Fruit fly (Drosophila melanogaster) whole organism, wandering third instar larva: Measurements from ENCODE around the gene CtBP.

Experiments
- Abd-B ChIP-seq: fragments of >200 bp; optimal IDR thresholded peaks from 2 replicates; lab custom pipeline; 2017; ENCODE audit warnings: missing biosample characterization, missing genetic modification characterization
- CG32264 ChIP-seq: fragments of 200-800 bp; sonication (Bioruptor generic); optimal IDR thresholded peaks from 2 replicates; lab custom pipeline; 2016; ENCODE audit warnings: missing biosample characterization, missing genetic modification characterization
- CG9705 ChIP-seq: fragments of 200-800 bp; sonication (Bioruptor generic); optimal IDR thresholded peaks from 2 replicates; lab custom pipeline; 2018; ENCODE audit warnings: missing biosample characterization, mild to moderate bottlenecking, missing genetic modification characterization
- CrebA ChIP-seq: fragments of 200-800 bp; sonication (Bioruptor generic); optimal IDR thresholded peaks from 2 replicates; lab custom pipeline; 2016; ENCODE audit warnings: missing biosample characterization, mild to moderate bottlenecking, missing genetic modification characterization, borderline replicate concordance
- Dfd ChIP-seq: fragments of >200 bp; optimal IDR thresholded peaks from 2 replicates; lab custom pipeline; 2017; ENCODE audit warnings: missing biosample characterization, missing genetic modification characterization
- Dif ChIP-seq: fragments of 200-275, 200-300 bp; sonication (Bioruptor generic); optimal IDR thresholded peaks from 2 replicates; lab custom pipeline; 2018; ENCODE audit warnings: missing biosample characterization, missing genetic modification characterization; ENCODE audit not compliant: partially characterized antibody
- GATAd ChIP-seq: sonication (Bioruptor generic); optimal IDR thresholded peaks from 2 replicates; lab custom pipeline; 2016; ENCODE audit warnings: missing biosample characterization, missing genetic modification characterization
- HLH106 ChIP-seq: fragments of 200-800 bp; optimal IDR thresholded peaks from 3 replicates; lab custom pipeline; 2019; ENCODE audit warnings: missing biosample characterization, mild to moderate bottlenecking, missing genetic modification characterization, moderate library complexity
- Hnf4 ChIP-seq: fragments of 200-800 bp; sonication (Bioruptor generic); optimal IDR thresholded peaks from 2 replicates; lab custom pipeline; 2016; ENCODE audit warnings: missing biosample characterization, mild to moderate bottlenecking, missing genetic modification characterization
- Hr78 ChIP-seq: fragments of >200 bp; optimal IDR thresholded peaks from 2 replicates; lab custom pipeline; 2017; ENCODE audit warnings: missing biosample characterization, missing genetic modification characterization
- Hr83 ChIP-seq: fragments of 200-300 bp; sonication (Bioruptor generic); optimal IDR thresholded peaks from 2 replicates; lab custom pipeline; 2016; ENCODE audit warnings: missing biosample characterization, mild to moderate bottlenecking, missing genetic modification characterization, moderate library complexity; ENCODE audit not compliant: poor library complexity, severe bottlenecking
- Jra ChIP-seq: sonication (Bioruptor generic); optimal IDR thresholded peaks from 2 replicates; lab custom pipeline; 2016; ENCODE audit warnings: missing biosample characterization, missing genetic modification characterization
- Mio ChIP-seq: sonication (Bioruptor generic); optimal IDR thresholded peaks from 2 replicates; lab custom pipeline; 2016; ENCODE audit warnings: missing biosample characterization, missing genetic modification characterization
- Myc ChIP-seq: fragments of >200 bp; optimal IDR thresholded peaks from 2 replicates; lab custom pipeline; 2017
- N ChIP-seq: fragments of >200 bp; optimal IDR thresholded peaks from 2 replicates; lab custom pipeline; 2018; ENCODE audit warnings: missing biosample characterization, missing external identifiers, missing genetic modification characterization
- OdsH ChIP-seq: fragments of 200-800 bp; sonication (Bioruptor generic); optimal IDR thresholded peaks from 2 replicates; lab custom pipeline; 2016; ENCODE audit warnings: missing biosample characterization, mild to moderate bottlenecking, missing genetic modification characterization
- Rel ChIP-seq, 2 experiments: fragments of 200-800 bp; sonication (Bioruptor generic) in 1 of 2; optimal IDR thresholded peaks; 2 replicates in 1 of 2; 3 replicates in 1 of 2; lab custom pipeline; 2016 to 2019; ENCODE audit warnings: mild to moderate bottlenecking in 2 of 2, missing biosample characterization in 2 of 2, missing genetic modification characterization in 2 of 2, moderate library complexity in 1 of 2
- Sp1 ChIP-seq: fragments of 200-800 bp; sonication (Bioruptor generic); optimal IDR thresholded peaks from 3 replicates; lab custom pipeline; 2019; ENCODE audit warnings: missing biosample characterization, mild to moderate bottlenecking, missing genetic modification characterization, moderate library complexity
- Vsx2 ChIP-seq: fragments of 200-300, 225-300 bp; sonication (Bioruptor generic); optimal IDR thresholded peaks from 2 replicates; lab custom pipeline; 2018; ENCODE audit warnings: missing biosample characterization, missing genetic modification characterization; ENCODE audit not compliant: partially characterized antibody
- br ChIP-seq: fragments of 200-800 bp; sonication (Bioruptor generic); optimal IDR thresholded peaks from 2 replicates; lab custom pipeline; 2016; ENCODE audit warnings: missing biosample characterization, missing genetic modification characterization
- brk ChIP-seq: fragments of 200-800 bp; sonication (Bioruptor generic); optimal IDR thresholded peaks from 2 replicates; lab custom pipeline; 2016; ENCODE audit warnings: missing biosample characterization, mild to moderate bottlenecking, missing genetic modification characterization
- dl ChIP-seq, 2 experiments: fragments of 175-275, 200-275 bp in 1 of 2; fragments of 200-275 bp in 1 of 2; sonication (Bioruptor generic); optimal IDR thresholded peaks; lab custom pipeline; 2018; ENCODE audit warnings: mild to moderate bottlenecking in 2 of 2, missing biosample characterization in 2 of 2, missing genetic modification characterization in 2 of 2, moderate library complexity in 2 of 2; ENCODE audit not compliant: partially characterized antibody in 2 of 2, insufficient read depth in 1 of 2
- dmrt93B ChIP-seq: fragments of 200-800 bp; sonication (Bioruptor generic); optimal IDR thresholded peaks from 2 replicates; lab custom pipeline; 2018; ENCODE audit warnings: missing biosample characterization, mild to moderate bottlenecking, missing genetic modification characterization
- dsf ChIP-seq: sonication (Bioruptor generic); optimal IDR thresholded peaks from 2 replicates; lab custom pipeline; 2016; ENCODE audit warnings: missing biosample characterization, missing genetic modification characterization, borderline replicate concordance
- ey ChIP-seq: fragments of 200-800 bp; sonication (Bioruptor generic); optimal IDR thresholded peaks from 2 replicates; lab custom pipeline; 2016; ENCODE audit warnings: missing biosample characterization, missing genetic modification characterization
- foxo ChIP-seq, 2 experiments: fragments of 200-800 bp; sonication (Bioruptor generic); optimal IDR thresholded peaks; 2 replicates in 1 of 2; 3 replicates in 1 of 2; lab custom pipeline; 2016 to 2017; ENCODE audit warnings: missing biosample characterization in 2 of 2, missing genetic modification characterization in 2 of 2
- fru ChIP-seq: fragments of 200-800 bp; sonication (Bioruptor generic); optimal IDR thresholded peaks from 3 replicates; lab custom pipeline; 2016; ENCODE audit warnings: missing biosample characterization, mild to moderate bottlenecking, missing genetic modification characterization
- h ChIP-seq: fragments of 200-800 bp; sonication (Bioruptor generic); optimal IDR thresholded peaks from 3 replicates; lab custom pipeline; 2016; ENCODE audit warnings: missing biosample characterization, mild to moderate bottlenecking, missing genetic modification characterization
- jim ChIP-seq: fragments of 175-275, 200-325 bp; sonication (Bioruptor generic); optimal IDR thresholded peaks from 2 replicates; lab custom pipeline; 2016; ENCODE audit warnings: missing biosample characterization, mild to moderate bottlenecking, missing genetic modification characterization
- lola ChIP-seq: fragments of >200 bp; optimal IDR thresholded peaks from 2 replicates; lab custom pipeline; 2017; ENCODE audit warnings: missing biosample characterization, missing genetic modification characterization
- pan ChIP-seq: fragments of >200 bp; optimal IDR thresholded peaks from 2 replicates; lab custom pipeline; 2017
- psq ChIP-seq: fragments of 200-800 bp; sonication (Bioruptor generic); optimal IDR thresholded peaks from 3 replicates; lab custom pipeline; 2017; ENCODE audit warnings: missing biosample characterization, mild to moderate bottlenecking, missing genetic modification characterization, moderate library complexity
- rgr ChIP-seq: fragments of 200-800 bp; sonication (Bioruptor generic); optimal IDR thresholded peaks from 3 replicates; lab custom pipeline; 2016; ENCODE audit warnings: missing biosample characterization, mild to moderate bottlenecking, missing genetic modification characterization
- sage ChIP-seq: fragments of 200-800 bp; sonication (Bioruptor generic); optimal IDR thresholded peaks from 2 replicates; lab custom pipeline; 2016; ENCODE audit warnings: missing biosample characterization, mild to moderate bottlenecking, missing genetic modification characterization
- sv ChIP-seq: fragments of 200-800 bp; sonication (Bioruptor generic); optimal IDR thresholded peaks from 3 replicates; lab custom pipeline; 2016; ENCODE audit warnings: missing biosample characterization, missing genetic modification characterization
- tai ChIP-seq: sonication (Bioruptor generic); optimal IDR thresholded peaks from 2 replicates; lab custom pipeline; 2016; ENCODE audit warnings: missing biosample characterization, missing genetic modification characterization
- usp ChIP-seq: fragments of >200 bp; optimal IDR thresholded peaks from 2 replicates; lab custom pipeline; 2017; ENCODE audit warnings: missing biosample characterization, missing genetic modification characterization
- woc ChIP-seq: sonication (Bioruptor generic); optimal IDR thresholded peaks from 2 replicates; lab custom pipeline; 2016; ENCODE audit warnings: missing biosample characterization, mild to moderate bottlenecking, missing genetic modification characterization

Gene CtBP

DNA sequence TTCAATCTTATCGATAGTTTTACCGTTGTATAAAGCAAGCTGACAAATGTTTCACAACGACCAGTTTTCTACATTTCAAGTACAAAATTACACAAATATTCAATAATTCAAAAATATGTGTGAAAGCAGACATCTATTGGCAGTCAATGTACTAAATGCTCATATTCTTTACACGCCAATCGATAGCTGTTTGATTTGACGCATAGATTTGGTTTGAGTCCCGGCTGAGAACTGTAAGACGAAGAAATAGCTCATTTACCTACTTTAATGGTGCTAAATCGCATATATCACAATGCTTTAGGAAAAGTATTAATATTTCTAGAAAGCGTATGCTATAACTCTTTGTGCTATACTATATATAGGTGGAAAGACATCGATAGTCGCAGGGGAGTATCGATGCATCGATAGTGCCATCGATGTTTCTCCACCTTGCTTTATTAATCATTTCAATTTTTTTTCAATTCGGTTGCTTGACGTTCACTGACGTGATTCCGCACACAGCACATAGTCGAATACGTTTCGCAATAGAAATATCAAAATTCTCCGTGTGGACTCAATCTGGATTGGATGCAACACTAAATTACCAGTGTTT, 30.7 kb upstream of the CtBP start, which contains the start of gene Paip2:
Gene Paip2, plus strand, starts transcription at position 165 of the 592 bp plus-strand sequence.
- TF ChIP-seq CG32264 (GFP tag; lab: Kevin White, UChicago) (no peak), dl (GFP tag; optimal IDR thresholded peaks at IDR 0.05; lab: Kevin White, UChicago; ENCODE audit: insufficient read depth in 1 of 2, partially characterized antibody in 2 of 2) (no peak), Dif (GFP tag; lab: Kevin White, UChicago) (no peak), sage (GFP tag; lab: Kevin White, UChicago) (no peak), Mio (GFP tag; lab: Kevin White, UChicago) (no peak), br (GFP tag; lab: Kevin White, UChicago) (no peak), Hr78 (GFP tag; lab: Kevin White, UChicago) (no peak), Jra (GFP tag; lab: Kevin White, UChicago) (peak; percentile 19), ey (GFP tag; lab: Kevin White, UChicago) (no peak), woc (no peak), sv (GFP tag; lab: Kevin White, UChicago) (no peak), Hr83 (no peak), Vsx2 (no peak), OdsH (no peak), Sp1 (GFP tag; lab: Kevin White, UChicago) (peak; percentile 0), tai (GFP tag; lab: Kevin White, UChicago) (peak; percentile 24), lola (GFP tag; lab: Kevin White, UChicago) (no peak), N (GFP tag; lab: Kevin White, UChicago) (no peak), brk (GFP tag; lab: Kevin White, UChicago) (peak; percentile 51), Hnf4 (GFP tag; lab: Kevin White, UChicago) (peak; percentile 32), foxo (GFP tag; optimal IDR thresholded peaks at IDR 0.05; lab: Kevin White, UChicago) (no peak), jim (no peak), usp (GFP tag; lab: Kevin White, UChicago) (no peak), h (peak; percentile 26), Abd-B (GFP tag; lab: Kevin White, UChicago) (no peak), dmrt93B (GFP tag; lab: Kevin White, UChicago) (no peak), CG9705 (GFP tag; lab: Kevin White, UChicago) (no peak), HLH106 (tag; lab: Kevin White, UChicago) (no peak), CrebA (no peak), Rel (GFP tag; optimal IDR thresholded peaks at IDR 0.05; lab: Kevin White, UChicago) (no peak), Rel (tag; optimal IDR thresholded peaks at IDR 0.05; lab: Kevin White, UChicago) (peak; percentile 46), dsf (no peak), GATAd (no peak), Myc (lab: Kevin White, UChicago) (peak; percentile 26), fru (GFP tag; lab: Kevin White, UChicago) (no peak), psq (GFP tag; lab: Kevin White, UChicago) (peak; percentile 20), rgr (GFP tag; lab: Kevin White, UChicago) (peak; percentile 14), pan (lab: Kevin White, UChicago) (no peak), Dfd (no peak)

- TF ChIP-seq lola (GFP tag; lab: Kevin White, UChicago): no peak
- no peak for TF ChIP-seq dl (GFP tag; optimal IDR thresholded peaks at IDR 0.05; lab: Kevin White, UChicago; ENCODE audit: insufficient read depth in 1 of 2, partially characterized antibody in 2 of 2)
- no peak for TF ChIP-seq OdsH
- peak; percentile 31 for TF ChIP-seq CG9705 (GFP tag; lab: Kevin White, UChicago)
- TF ChIP-seq jim: peak; percentile 64
- TF ChIP-seq sage (GFP tag; lab: Kevin White, UChicago): no peak
- TF ChIP-seq Jra (GFP tag; lab: Kevin White, UChicago): no peak
- peak; percentile 69 for TF ChIP-seq HLH106 (tag; lab: Kevin White, UChicago)
- TF ChIP-seq Dfd: no peak
- TF ChIP-seq br (GFP tag; lab: Kevin White, UChicago): no peak
- peak; percentile 36 for TF ChIP-seq Hr83
- TF ChIP-seq fru (GFP tag; lab: Kevin White, UChicago): peak; percentile 63
- TF ChIP-seq tai (GFP tag; lab: Kevin White, UChicago): no peak
- peak; percentile 22 for TF ChIP-seq ey (GFP tag; lab: Kevin White, UChicago)
- no peak for TF ChIP-seq Vsx2
- peak; percentile 18 for TF ChIP-seq psq (GFP tag; lab: Kevin White, UChicago)
- TF ChIP-seq foxo (GFP tag; optimal IDR thresholded peaks at IDR 0.05; lab: Kevin White, UChicago): peak in 1 of 2 experiments; percentile 72
- TF ChIP-seq GATAd: no peak
- peak; percentile 28 for TF ChIP-seq dmrt93B (GFP tag; lab: Kevin White, UChicago)
- TF ChIP-seq N (GFP tag; lab: Kevin White, UChicago): peak; percentile 33
- TF ChIP-seq Abd-B (GFP tag; lab: Kevin White, UChicago): no peak
- TF ChIP-seq sv (GFP tag; lab: Kevin White, UChicago): peak; percentile 33
- TF ChIP-seq Mio (GFP tag; lab: Kevin White, UChicago): no peak
- TF ChIP-seq CG32264 (GFP tag; lab: Kevin White, UChicago): peak; percentile 27
- TF ChIP-seq CrebA: no peak
- peak; percentile 37 for TF ChIP-seq brk (GFP tag; lab: Kevin White, UChicago)
- no peak for TF ChIP-seq Hr78 (GFP tag; lab: Kevin White, UChicago)
- no peak for TF ChIP-seq Rel (GFP tag; optimal IDR thresholded peaks at IDR 0.05; lab: Kevin White, UChicago)
- no peak for TF ChIP-seq Rel (tag; optimal IDR thresholded peaks at IDR 0.05; lab: Kevin White, UChicago)
- peak; percentile 46 for TF ChIP-seq rgr (GFP tag; lab: Kevin White, UChicago)
- peak; percentile 40 for TF ChIP-seq h
- no peak for TF ChIP-seq Myc (lab: Kevin White, UChicago)
- no peak for TF ChIP-seq dsf
- TF ChIP-seq Dif (GFP tag; lab: Kevin White, UChicago): no peak
- no peak for TF ChIP-seq usp (GFP tag; lab: Kevin White, UChicago)
- peak; percentile 74 for TF ChIP-seq Sp1 (GFP tag; lab: Kevin White, UChicago)
- TF ChIP-seq Hnf4 (GFP tag; lab: Kevin White, UChicago): no peak
- TF ChIP-seq, all 38 proteins: peak for 16
Observed at dm6 chr3R:12981334-12982166, 29.9 kb upstream of the CtBP start.
